Worm (Caenorhabditis elegans): ENCODE measurements around the gene taf-11.3.
A peak's percentile ranks its signal among the peaks of the same experiment; 100 is the strongest.

Gene taf-11.3

ce11 chrIII:10519615-10520014 is 14.6 kb upstream of the taf-11.3 start:
- TF ChIP-seq nhr-6 (tag; optimal IDR thresholded peaks at IDR 0.05), result no peak
- no peak for TF ChIP-seq ZK546.5 (tag; optimal IDR thresholded peaks at IDR 0.05)

- TF ChIP-seq C34F6.9 (tag; optimal IDR thresholded peaks at IDR 0.05) (no peak), blmp-1 (tag; optimal IDR thresholded peaks at IDR 0.05; ENCODE audit: insufficient read depth) (no peak), nhr-23 (tag; optimal IDR thresholded peaks at IDR 0.05) (no peak), nhr-21 (tag; optimal IDR thresholded peaks at IDR 0.05) (no peak), lin-11 (tag; optimal IDR thresholded peaks at IDR 0.05) (no peak), nhr-25 (tag; optimal IDR thresholded peaks at IDR 0.05) (no peak), ztf-4 (tag; optimal IDR thresholded peaks at IDR 0.05) (no peak), nhr-11 (tag; optimal IDR thresholded peaks at IDR 0.05) (no peak)
These were observed 13.8 kb upstream of the taf-11.3 start for ce11 chrIII:10518884-10519283.

- TF ChIP-seq ceh-16 (tag; optimal IDR thresholded peaks at IDR 0.05), result no peak
- TF ChIP-seq dmd-4 (tag; optimal IDR thresholded peaks at IDR 0.05), result no peak
- TF ChIP-seq R02D3.7 (tag; optimal IDR thresholded peaks at IDR 0.05), result no peak
- no peak for TF ChIP-seq F13H6.1 (tag; optimal IDR thresholded peaks at IDR 0.05)
- no peak for TF ChIP-seq egl-27 (tag; optimal IDR thresholded peaks at IDR 0.05)
- TF ChIP-seq unc-55 (GFP tag; optimal IDR thresholded peaks at IDR 0.05), result peak; percentile 53
- no peak for TF ChIP-seq lsy-2 (tag; optimal IDR thresholded peaks at IDR 0.05)
These were observed 10.7 kb upstream of the taf-11.3 start for ce11 chrIII:10515751-10516150.

ce11 chrIII:10512570-10512969 is 7.5 kb upstream of the taf-11.3 start:
- no peak for TF ChIP-seq snpc-4 (tag; optimal IDR thresholded peaks at IDR 0.05)
- no peak for TF ChIP-seq nhr-237 (tag; optimal IDR thresholded peaks at IDR 0.05)
- TF ChIP-seq mdl-1 (tag; optimal IDR thresholded peaks at IDR 0.05), result no peak
- no peak for TF ChIP-seq ztf-4 (tag; optimal IDR thresholded peaks at IDR 0.05)
- TF ChIP-seq ama-1 (optimal IDR thresholded peaks at IDR 0.05), result no peak
- TF ChIP-seq mab-5 (tag; optimal IDR thresholded peaks at IDR 0.05), result no peak
- no peak for TF ChIP-seq nhr-23 (tag; optimal IDR thresholded peaks at IDR 0.05)
- TF ChIP-seq C34F6.9 (tag; optimal IDR thresholded peaks at IDR 0.05), result no peak

ce11 chrIII:10506699-10507248 is 1.7 kb upstream of the taf-11.3 start, which contains the start of the genes sip-1 and sly-1:
sip-1 (minus strand) TSS chrIII:10506801.
sly-1 (plus strand) TSS chrIII:10507058.
- TF ChIP-seq gmeb-1 (tag; optimal IDR thresholded peaks at IDR 0.05) (peak; percentile 96), sma-9 (GFP tag; optimal IDR thresholded peaks at IDR 0.05) (peak; percentile 70), sma-9 (tag; optimal IDR thresholded peaks at IDR 0.05) (no peak), skn-1 (tag; optimal IDR thresholded peaks at IDR 0.05) (no peak), snpc-4 (tag; optimal IDR thresholded peaks at IDR 0.05) (peak; percentile 16), C34F6.9 (tag; optimal IDR thresholded peaks at IDR 0.05) (peak; percentile 97), nhr-10 (tag; optimal IDR thresholded peaks at IDR 0.05) (peak; percentile 49), nhr-23 (tag; optimal IDR thresholded peaks at IDR 0.05) (no peak), crh-2 (tag; optimal IDR thresholded peaks at IDR 0.05) (peak; percentile 97), blmp-1 (tag; optimal IDR thresholded peaks at IDR 0.05; ENCODE audit: insufficient read depth) (no peak), lin-39 (tag; optimal IDR thresholded peaks at IDR 0.05) (no peak), lin-11 (tag; optimal IDR thresholded peaks at IDR 0.05) (no peak), nhr-21 (tag; optimal IDR thresholded peaks at IDR 0.05) (peak; percentile 58), sem-4 (tag; optimal IDR thresholded peaks at IDR 0.05) (peak; percentile 38), lin-13 (GFP tag; optimal IDR thresholded peaks at IDR 0.05) (peak; percentile 86), fos-1 (tag; optimal IDR thresholded peaks at IDR 0.05) (peak; percentile 74), ztf-11 (tag; optimal IDR thresholded peaks at IDR 0.05) (no peak), F13H6.1 (tag; optimal IDR thresholded peaks at IDR 0.05) (peak; percentile 60), ama-1 (optimal IDR thresholded peaks at IDR 0.05) (peak; percentile 36), ztf-4 (tag; optimal IDR thresholded peaks at IDR 0.05) (no peak), nhr-6 (tag; optimal IDR thresholded peaks at IDR 0.05) (peak; percentile 58), R02D3.7 (tag; optimal IDR thresholded peaks at IDR 0.05) (peak; percentile 70), egl-27 (tag; optimal IDR thresholded peaks at IDR 0.05) (peak; percentile 44), lsy-2 (tag; optimal IDR thresholded peaks at IDR 0.05) (peak; percentile 82 to 93), nhr-25 (tag; optimal IDR thresholded peaks at IDR 0.05) (peak; percentile 82), nhr-129 (tag; optimal IDR thresholded peaks at IDR 0.05) (peak; percentile 34), sma-3 (GFP tag; optimal IDR thresholded peaks at IDR 0.05) (peak; percentile 67), mdl-1 (tag; optimal IDR thresholded peaks at IDR 0.05) (peak in 1 of 2 experiments; percentile 17), mab-5 (tag; optimal IDR thresholded peaks at IDR 0.05) (peak; percentile 73), unc-55 (GFP tag; optimal IDR thresholded peaks at IDR 0.05) (peak; percentile 91), aly-2 (tag; optimal IDR thresholded peaks at IDR 0.05) (no peak)

All from whole organism, L2 larva.